1 fruit fly cellular context compared by ENCODE assay signal in the genomic region with DNA sequence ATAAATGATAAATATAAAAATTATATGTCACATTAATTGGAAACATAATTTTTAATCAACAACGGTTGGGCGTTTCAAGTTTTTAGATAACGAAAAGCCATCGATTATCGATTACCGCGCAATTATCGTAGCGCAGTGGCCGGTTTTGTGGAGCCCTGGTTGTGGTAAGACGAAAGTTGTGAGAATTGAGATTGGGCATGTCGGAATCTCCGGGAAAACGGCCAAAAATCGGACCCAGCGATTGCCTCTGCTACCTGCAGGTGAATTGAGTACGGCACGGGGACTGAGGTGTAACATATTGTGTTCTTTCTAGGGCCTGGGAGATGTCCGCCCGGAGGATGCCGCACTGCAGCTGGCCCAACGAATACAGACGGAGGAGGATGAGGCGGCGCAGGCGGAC.
A peak's percentile ranks its signal among the peaks of the same experiment; 100 is the strongest.
TF ChIP-seq lines count a peak whose summit lies in the region.

TSS of gene CG3368 (plus strand) at position 136 of the 400 bp plus-strand sequence.

TF ChIP-seq in whole organism, embryonic, 481 proteins besides CTCF, POLR2A, EP300 and RAD21 (continued from another document and continues in another):
- TF ChIP-seq pzg (GFP tag; optimal IDR thresholded peaks at IDR 0.05; lab: Kevin White, UChicago), result peak; percentile 49
- no peak for TF ChIP-seq CG17802 (tag; optimal IDR thresholded peaks at IDR 0.05; lab: Kevin White, UChicago)
- TF ChIP-seq pho (GFP tag; optimal IDR thresholded peaks at IDR 0.05; lab: Kevin White, UChicago), result no peak
- TF ChIP-seq CG32767 (GFP tag; IDR thresholded peaks at IDR 0.05; lab: Robert Waterston, UW), result no peak
- no peak for TF ChIP-seq CG17359 (tag; optimal IDR thresholded peaks at IDR 0.05; lab: Kevin White, UChicago)
- TF ChIP-seq Doc3 (GFP tag; IDR thresholded peaks at IDR 0.05; lab: Robert Waterston, UW; ENCODE audit: partially characterized antibody), result peak; percentile 24; the same call in 1 of the 3 replicates
- no peak for TF ChIP-seq Dek (tag; optimal IDR thresholded peaks at IDR 0.05; lab: Kevin White, UChicago)
- TF ChIP-seq Dll (GFP tag; IDR thresholded peaks at IDR 0.05; lab: Robert Waterston, UW; ENCODE audit: partially characterized antibody), result peak; percentile 65
- TF ChIP-seq Blimp-1 (GFP tag; optimal IDR thresholded peaks at IDR 0.05; lab: Kevin White, UChicago), result no peak
- TF ChIP-seq GATAe (GFP tag; conservative IDR thresholded peaks at IDR 0.05; lab: Robert Waterston, UW), result no peak
- TF ChIP-seq TFAM (GFP tag; optimal IDR thresholded peaks at IDR 0.05; lab: Kevin White, UChicago), result no peak
- TF ChIP-seq CG14710 (tag; optimal IDR thresholded peaks at IDR 0.05; lab: Kevin White, UChicago), result peak; percentile 11
- TF ChIP-seq Lim3 (GFP tag; IDR thresholded peaks at IDR 0.05; lab: Robert Waterston, UW), result no peak
- TF ChIP-seq CG11456 (GFP tag; IDR thresholded peaks at IDR 0.05; lab: Robert Waterston, UW), result no peak
- no peak for TF ChIP-seq CG6654 (GFP tag; optimal IDR thresholded peaks at IDR 0.05; lab: Kevin White, UChicago)
- no peak for TF ChIP-seq CG9817 (tag; optimal IDR thresholded peaks at IDR 0.05; lab: Kevin White, UChicago)
- peak; percentile 93 for TF ChIP-seq CG7928 (GFP tag; optimal IDR thresholded peaks at IDR 0.05; lab: Kevin White, UChicago)
- TF ChIP-seq Rfx (GFP tag; IDR thresholded peaks at IDR 0.05; lab: Robert Waterston, UW), result no peak
- no peak for TF ChIP-seq CG17829 (tag; optimal IDR thresholded peaks at IDR 0.05; lab: Kevin White, UChicago)
- TF ChIP-seq CG11504 (tag; optimal IDR thresholded peaks at IDR 0.05; lab: Kevin White, UChicago), result peak; percentile 12
- TF ChIP-seq fd64A (GFP tag; optimal IDR thresholded peaks at IDR 0.05; lab: Kevin White, UChicago), result no peak
- TF ChIP-seq Sry-δ (GFP tag; optimal IDR thresholded peaks at IDR 0.05; lab: Kevin White, UChicago), result peak; percentile 34
- TF ChIP-seq luna (GFP tag; optimal IDR thresholded peaks at IDR 0.05; lab: Kevin White, UChicago), result no peak
- TF ChIP-seq ase (GFP tag; IDR thresholded peaks at IDR 0.05; lab: Robert Waterston, UW), result no peak
- no peak for TF ChIP-seq lov (optimal IDR thresholded peaks at IDR 0.05; lab: Kevin White, UChicago)
- no peak for TF ChIP-seq lov (GFP tag; IDR thresholded peaks at IDR 0.05; lab: Robert Waterston, UW)
- peak; percentile 16; the same call in 1 of the 3 replicates for TF ChIP-seq row (GFP tag; IDR thresholded peaks at IDR 0.05; lab: Robert Waterston, UW)
- no peak for TF ChIP-seq dpn (GFP tag; optimal IDR thresholded peaks at IDR 0.05; lab: Kevin White, UChicago)
- TF ChIP-seq Kr (GFP tag; optimal IDR thresholded peaks at IDR 0.05; lab: Kevin White, UChicago), result no peak
- TF ChIP-seq CG32532 (GFP tag; IDR thresholded peaks at IDR 0.05; lab: Robert Waterston, UW), result no peak
- peak; percentile 28 for TF ChIP-seq CG8478 (optimal IDR thresholded peaks at IDR 0.05; lab: Kevin White, UChicago)
- peak; percentile 55 for TF ChIP-seq MESR4 (GFP tag; optimal IDR thresholded peaks at IDR 0.05; lab: Kevin White, UChicago)
- no peak for TF ChIP-seq CG4328 (GFP tag; optimal IDR thresholded peaks at IDR 0.05; lab: Kevin White, UChicago)
- no peak for TF ChIP-seq Doc2 (GFP tag; IDR thresholded peaks at IDR 0.05; lab: Robert Waterston, UW)
- TF ChIP-seq CG9876 (GFP tag; optimal IDR thresholded peaks at IDR 0.05; lab: Kevin White, UChicago), result no peak
- TF ChIP-seq BtbVII (GFP tag; optimal IDR thresholded peaks at IDR 0.05; lab: Kevin White, UChicago), result no peak
- no peak for TF ChIP-seq CG11695 (GFP tag; IDR thresholded peaks at IDR 0.05; lab: Robert Waterston, UW)
- TF ChIP-seq ken (GFP tag; IDR thresholded peaks at IDR 0.05; lab: Robert Waterston, UW), result no peak
- peak; percentile 21 for TF ChIP-seq dm (GFP tag; optimal IDR thresholded peaks at IDR 0.05; lab: Kevin White, UChicago)
- TF ChIP-seq sna (GFP tag; IDR thresholded peaks at IDR 0.05; lab: Robert Waterston, UW; ENCODE audit: partially characterized antibody), result peak; percentile 76
- no peak for TF ChIP-seq Awh (GFP tag; IDR thresholded peaks at IDR 0.05; lab: Robert Waterston, UW)
- TF ChIP-seq Opbp (GFP tag; IDR thresholded peaks at IDR 0.05; lab: Robert Waterston, UW; ENCODE audit: partially characterized antibody), result peak; percentile 75; the same call in 2 of the 3 replicates
- TF ChIP-seq fd3F (GFP tag; optimal IDR thresholded peaks at IDR 0.05; lab: Kevin White, UChicago), result no peak
- TF ChIP-seq CG10979 (tag; optimal IDR thresholded peaks at IDR 0.05; lab: Kevin White, UChicago), result no peak
- peak; percentile 84 for TF ChIP-seq nerfin-2 (GFP tag; IDR thresholded peaks at IDR 0.05; lab: Robert Waterston, UW; ENCODE audit: partially characterized antibody)
- no peak for TF ChIP-seq trh (GFP tag; optimal IDR thresholded peaks at IDR 0.05; lab: Kevin White, UChicago)
- TF ChIP-seq crp (GFP tag; optimal IDR thresholded peaks at IDR 0.05; lab: Kevin White, UChicago), result peak in 1 of 2 experiments; percentile 25
- TF ChIP-seq CG9797 (GFP tag; optimal IDR thresholded peaks at IDR 0.05; lab: Kevin White, UChicago), result no peak
- TF ChIP-seq mld (GFP tag; IDR thresholded peaks at IDR 0.05; lab: Robert Waterston, UW; ENCODE audit: partially characterized antibody), result peak; percentile 55; the same call in 1 of the 3 replicates
- TF ChIP-seq vvl (GFP tag; IDR thresholded peaks at IDR 0.05; lab: Robert Waterston, UW), result no peak
- peak; percentile 59; the same call in 2 of the 3 replicates for TF ChIP-seq zen2 (GFP tag; IDR thresholded peaks at IDR 0.05; lab: Robert Waterston, UW; ENCODE audit: partially characterized antibody)
- no peak for TF ChIP-seq Hey (tag; optimal IDR thresholded peaks at IDR 0.05; lab: Kevin White, UChicago)
- no peak for TF ChIP-seq fd102C (GFP tag; optimal IDR thresholded peaks at IDR 0.05; lab: Kevin White, UChicago)
- no peak for TF ChIP-seq sim (GFP tag; IDR thresholded peaks at IDR 0.05; lab: Robert Waterston, UW)
- TF ChIP-seq unc-4 (GFP tag; IDR thresholded peaks at IDR 0.05; lab: Robert Waterston, UW; ENCODE audit: partially characterized antibody), result peak; percentile 56
- TF ChIP-seq tap (tag; optimal IDR thresholded peaks at IDR 0.05; lab: Kevin White, UChicago), result no peak
- TF ChIP-seq B-H1 (GFP tag; IDR thresholded peaks at IDR 0.05; lab: Robert Waterston, UW), result no peak
- peak; percentile 73 for TF ChIP-seq CG6791 (GFP tag; IDR thresholded peaks at IDR 0.05; lab: Robert Waterston, UW; ENCODE audit: partially characterized antibody)
- no peak for TF ChIP-seq lilli (GFP tag; optimal IDR thresholded peaks at IDR 0.05; lab: Kevin White, UChicago)
- TF ChIP-seq bsh (GFP tag; optimal IDR thresholded peaks at IDR 0.05; lab: Kevin White, UChicago), result no peak
- no peak for TF ChIP-seq CG12744 (GFP tag; optimal IDR thresholded peaks at IDR 0.05; lab: Kevin White, UChicago)
- TF ChIP-seq lola (GFP tag; optimal IDR thresholded peaks at IDR 0.05; lab: Kevin White, UChicago), result no peak
- no peak for TF ChIP-seq CG9437 (GFP tag; optimal IDR thresholded peaks at IDR 0.05; lab: Kevin White, UChicago)
- TF ChIP-seq gce (GFP tag; IDR thresholded peaks at IDR 0.05; lab: Robert Waterston, UW), result no peak
- no peak for TF ChIP-seq CG13624 (GFP tag; optimal IDR thresholded peaks at IDR 0.05; lab: Kevin White, UChicago)
- peak; percentile 61; the same call in 1 of the 2 replicates for TF ChIP-seq ato (GFP tag; IDR thresholded peaks at IDR 0.05; lab: Robert Waterston, UW; ENCODE audit: partially characterized antibody)
- TF ChIP-seq Jarid2 (GFP tag; optimal IDR thresholded peaks at IDR 0.05; lab: Kevin White, UChicago), result no peak
- TF ChIP-seq org-1 (GFP tag; optimal IDR thresholded peaks at IDR 0.05; lab: Kevin White, UChicago), result no peak
- no peak for TF ChIP-seq fu2 (GFP tag; optimal IDR thresholded peaks at IDR 0.05; lab: Kevin White, UChicago)
- no peak for TF ChIP-seq stc (GFP tag; IDR thresholded peaks at IDR 0.05; lab: Robert Waterston, UW)
- TF ChIP-seq CG34376 (GFP tag; optimal IDR thresholded peaks at IDR 0.05; lab: Kevin White, UChicago), result no peak
- TF ChIP-seq gcm (GFP tag; optimal IDR thresholded peaks at IDR 0.05; lab: Kevin White, UChicago), result no peak
- no peak for TF ChIP-seq CG2875 (GFP tag; optimal IDR thresholded peaks at IDR 0.05; lab: Kevin White, UChicago)
- peak; percentile 57; the same call in 1 of the 2 replicates for TF ChIP-seq amos (GFP tag; IDR thresholded peaks at IDR 0.05; lab: Robert Waterston, UW; ENCODE audit: partially characterized antibody)
- TF ChIP-seq Ets65A (GFP tag; lab: Kevin White, UChicago), result peak; percentile 9
- no peak for TF ChIP-seq CG31365 (tag; optimal IDR thresholded peaks at IDR 0.05; lab: Kevin White, UChicago)
- TF ChIP-seq sug (tag; optimal IDR thresholded peaks at IDR 0.05; lab: Kevin White, UChicago), result peak; percentile 13
- TF ChIP-seq CG17328 (GFP tag; IDR thresholded peaks at IDR 0.05; lab: Robert Waterston, UW), result no peak
- peak; percentile 61 for TF ChIP-seq Med (GFP tag; lab: Kevin White, UChicago)
- no peak for TF ChIP-seq CG14441 (GFP tag; IDR thresholded peaks at IDR 0.05; lab: Robert Waterston, UW)
- no peak for TF ChIP-seq CG3847 (GFP tag; IDR thresholded peaks at IDR 0.05; lab: Robert Waterston, UW)
- TF ChIP-seq CG7372 (GFP tag; IDR thresholded peaks at IDR 0.05; lab: Robert Waterston, UW), result no peak
- no peak for TF ChIP-seq CG7839 (tag; optimal IDR thresholded peaks at IDR 0.05; lab: Kevin White, UChicago)
- no peak for TF ChIP-seq Neu2 (GFP tag; optimal IDR thresholded peaks at IDR 0.05; lab: Kevin White, UChicago; ENCODE audit: borderline replicate concordance)
- TF ChIP-seq CG15514 (GFP tag; optimal IDR thresholded peaks at IDR 0.05; lab: Kevin White, UChicago), result peak; percentile 49
- TF ChIP-seq CG3065 (GFP tag; optimal IDR thresholded peaks at IDR 0.05; lab: Kevin White, UChicago), result no peak
- TF ChIP-seq CG13287 (GFP tag; IDR thresholded peaks at IDR 0.05; lab: Robert Waterston, UW; ENCODE audit: partially characterized antibody), result peak; percentile 71
- peak; percentile 30; the same call in 1 of the 3 replicates for TF ChIP-seq CG34422 (GFP tag; IDR thresholded peaks at IDR 0.05; lab: Robert Waterston, UW)
- TF ChIP-seq E2f2 (GFP tag; IDR thresholded peaks at IDR 0.05; lab: Robert Waterston, UW), result peak; percentile 66
- TF ChIP-seq CG42726 (GFP tag; IDR thresholded peaks at IDR 0.05; lab: Robert Waterston, UW; ENCODE audit: partially characterized antibody), result 0 out of 2 replicates have a peak, but pooled peaks have one; percentile 41
- peak; percentile 49 for TF ChIP-seq sens (GFP tag; lab: Kevin White, UChicago)
- TF ChIP-seq ac (GFP tag; optimal IDR thresholded peaks at IDR 0.05; lab: Kevin White, UChicago), result no peak
- no peak for TF ChIP-seq Sry-β (GFP tag; optimal IDR thresholded peaks at IDR 0.05; lab: Kevin White, UChicago)
- no peak for TF ChIP-seq Dbx (GFP tag; IDR thresholded peaks at IDR 0.05; lab: Robert Waterston, UW)
- TF ChIP-seq CG17186 (GFP tag; optimal IDR thresholded peaks at IDR 0.05; lab: Kevin White, UChicago), result peak; percentile 57
- no peak for TF ChIP-seq oc (tag; optimal IDR thresholded peaks at IDR 0.05; lab: Kevin White, UChicago)
- TF ChIP-seq CG10543 (GFP tag; optimal IDR thresholded peaks at IDR 0.05; lab: Kevin White, UChicago), result no peak
- no peak for TF ChIP-seq ranshi (GFP tag; IDR thresholded peaks at IDR 0.05; lab: Robert Waterston, UW)
- no peak for TF ChIP-seq pita (GFP tag; optimal IDR thresholded peaks at IDR 0.05; lab: Kevin White, UChicago)
- no peak for TF ChIP-seq Sox102F (GFP tag; optimal IDR thresholded peaks at IDR 0.05; lab: Kevin White, UChicago)
- no peak for TF ChIP-seq Chrac-16 (GFP tag; optimal IDR thresholded peaks at IDR 0.05; lab: Kevin White, UChicago)
- TF ChIP-seq CG10209 (GFP tag; optimal IDR thresholded peaks at IDR 0.05; lab: Kevin White, UChicago), result no peak
- TF ChIP-seq stwl (tag; optimal IDR thresholded peaks at IDR 0.05; lab: Kevin White, UChicago), result peak; percentile 65
- TF ChIP-seq mirr (GFP tag; optimal IDR thresholded peaks at IDR 0.05; lab: Kevin White, UChicago), result no peak
- TF ChIP-seq CG2116 (GFP tag; optimal IDR thresholded peaks at IDR 0.05; lab: Kevin White, UChicago), result peak; percentile 52
- TF ChIP-seq CG13894 (tag; optimal IDR thresholded peaks at IDR 0.05; lab: Kevin White, UChicago), result peak; percentile 30
- TF ChIP-seq nmo (GFP tag; optimal IDR thresholded peaks at IDR 0.05; lab: Kevin White, UChicago), result no peak
- TF ChIP-seq cad (GFP tag; optimal IDR thresholded peaks at IDR 0.05; lab: Kevin White, UChicago), result no peak
- no peak for TF ChIP-seq Usf (GFP tag; optimal IDR thresholded peaks at IDR 0.05; lab: Kevin White, UChicago)
- TF ChIP-seq Dref (GFP tag; IDR thresholded peaks at IDR 0.05; lab: Robert Waterston, UW), result peak; percentile 85
- no peak for TF ChIP-seq CG6272 (GFP tag; IDR thresholded peaks at IDR 0.05; lab: Robert Waterston, UW)
- no peak for TF ChIP-seq fru (optimal IDR thresholded peaks at IDR 0.05; lab: Kevin White, UChicago)
- TF ChIP-seq tup (GFP tag; optimal IDR thresholded peaks at IDR 0.05; lab: Kevin White, UChicago), result no peak
- TF ChIP-seq cas (GFP tag; IDR thresholded peaks at IDR 0.05; lab: Robert Waterston, UW), result no peak
- no peak for TF ChIP-seq Xrp1 (GFP tag; IDR thresholded peaks at IDR 0.05; lab: Robert Waterston, UW)
- TF ChIP-seq CG16863 (GFP tag; optimal IDR thresholded peaks at IDR 0.05; lab: Kevin White, UChicago), result no peak
- TF ChIP-seq Mrtf (GFP tag; IDR thresholded peaks at IDR 0.05; lab: Robert Waterston, UW), result no peak
- no peak for TF ChIP-seq Deaf1 (tag; optimal IDR thresholded peaks at IDR 0.05; lab: Kevin White, UChicago)
- TF ChIP-seq maf-S (GFP tag; optimal IDR thresholded peaks at IDR 0.05; lab: Kevin White, UChicago), result no peak
- no peak for TF ChIP-seq CG13296 (GFP tag; optimal IDR thresholded peaks at IDR 0.05; lab: Kevin White, UChicago)
- peak; percentile 70 for TF ChIP-seq bbx (GFP tag; IDR thresholded peaks at IDR 0.05; lab: Robert Waterston, UW; ENCODE audit: partially characterized antibody)
- no peak for TF ChIP-seq NC2β (GFP tag; optimal IDR thresholded peaks at IDR 0.05; lab: Kevin White, UChicago)
- no peak for TF ChIP-seq Mes4 (GFP tag; optimal IDR thresholded peaks at IDR 0.05; lab: Kevin White, UChicago)
- no peak for TF ChIP-seq ind (GFP tag; optimal IDR thresholded peaks at IDR 0.05; lab: Kevin White, UChicago)
- TF ChIP-seq CG3995 (GFP tag; optimal IDR thresholded peaks at IDR 0.05; lab: Kevin White, UChicago), result no peak
- peak; percentile 58 for TF ChIP-seq CG7963 (GFP tag; IDR thresholded peaks at IDR 0.05; lab: Robert Waterston, UW; ENCODE audit: partially characterized antibody)
- no peak for TF ChIP-seq ewg (GFP tag; optimal IDR thresholded peaks at IDR 0.05; lab: Kevin White, UChicago)
- no peak for TF ChIP-seq pan (optimal IDR thresholded peaks at IDR 0.05; lab: Kevin White, UChicago)
- TF ChIP-seq pan (GFP tag; optimal IDR thresholded peaks at IDR 0.05 in 1 of 2, IDR thresholded peaks at IDR 0.05 in 1 of 2), result no peak
